Worm (Caenorhabditis elegans): Measurements from ENCODE around the gene cng-3.

ce11 chrIV:9499636-9500035 is 18.8 kb upstream of the cng-3 start:
- TF ChIP-seq unc-62 (GFP tag; optimal IDR thresholded peaks at IDR 0.05) (no peak), sptf-1 (tag; optimal IDR thresholded peaks at IDR 0.05) (no peak), snpc-4 (tag; optimal IDR thresholded peaks at IDR 0.05) (no peak), lin-13 (tag; optimal IDR thresholded peaks at IDR 0.05) (no peak), nhr-12 (tag; optimal IDR thresholded peaks at IDR 0.05) (no peak), unc-39 (tag; optimal IDR thresholded peaks at IDR 0.05) (no peak), blmp-1 (tag; optimal IDR thresholded peaks at IDR 0.05) (no peak), elt-3 (tag; optimal IDR thresholded peaks at IDR 0.05) (no peak), sem-2 (GFP tag; optimal IDR thresholded peaks at IDR 0.05) (no peak), ceh-83 (GFP tag; optimal IDR thresholded peaks at IDR 0.05) (no peak)
